Fruit fly (Drosophila melanogaster) S2 (cell line): Measurements from ENCODE around the gene Sur.

Source experiments
- CG8478 ChIP-seq: fragments of >200 bp; optimal IDR thresholded peaks from 2 replicates; lab custom pipeline; 2018
- CTCF ChIP-seq, 2 experiments: fragments of >200 bp; optimal IDR thresholded peaks; 2 replicates each; lab custom pipeline; 2018

DNA sequence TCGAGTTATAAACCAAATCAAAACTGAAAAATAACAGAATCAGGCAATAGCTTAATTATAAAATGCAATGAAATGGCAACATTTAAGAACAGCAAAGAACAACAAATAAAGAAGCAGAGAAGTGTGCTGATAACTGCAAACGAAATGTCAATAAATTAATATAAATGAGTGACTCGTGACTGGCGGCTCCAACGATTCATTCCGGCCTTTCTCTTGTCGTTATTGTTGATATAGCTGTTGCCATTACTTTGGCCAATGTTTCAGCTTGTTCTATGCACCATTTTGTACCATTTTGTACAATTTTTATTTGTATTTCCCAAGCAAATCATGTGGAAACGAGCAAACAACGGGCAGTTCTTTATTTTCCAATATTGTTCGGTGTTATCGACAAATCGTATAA lies 53.3 kb downstream of the Sur start:
- no peak for TF ChIP-seq CG8478 (lab: Kevin White, UChicago)
- TF ChIP-seq CTCF (optimal IDR thresholded peaks at IDR 0.05; lab: Kevin White, UChicago) = no peak
